Fruit fly (Drosophila melanogaster) whole organism, embryonic: ENCODE measurements around the gene CG42299.

Source experiments
- Bgb ChIP-seq: fragments of 200-800 bp; sonication (Bioruptor generic); IDR thresholded peaks from 2 replicates; pipeline ENCODE4 v1.3.6; 2022; ENCODE audit warnings: missing biosample characterization, missing genetic modification characterization; ENCODE audit not compliant: partially characterized antibody
- CG10267 ChIP-seq: fragments of 200-800 bp; sonication (Bioruptor generic); optimal IDR thresholded peaks from 2 replicates; lab custom pipeline; 2018; ENCODE audit warnings: missing biosample characterization, mild to moderate bottlenecking, missing genetic modification characterization, moderate library complexity
- CG11085 ChIP-seq: fragments of 200-800 bp; sonication (Bioruptor generic); IDR thresholded peaks from 2 replicates; pipeline ENCODE4 v1.3.6; 2022; ENCODE audit warnings: missing biosample characterization, missing genetic modification characterization
- CG11398 ChIP-seq: fragments of 200-800 bp; sonication (Bioruptor generic); optimal IDR thresholded peaks from 2 replicates; lab custom pipeline; 2016; ENCODE audit warnings: missing biosample characterization, missing genetic modification characterization
- CG11560 ChIP-seq: fragments of 200-800 bp; sonication (Bioruptor generic); IDR thresholded peaks from 3 replicates; pipeline ENCODE4 v1.3.6; 2022; ENCODE audit warnings: missing biosample characterization, missing genetic modification characterization
- CG13123 ChIP-seq: fragments of 200-800 bp; sonication (Bioruptor generic); optimal IDR thresholded peaks from 2 replicates; lab custom pipeline; 2016; ENCODE audit warnings: missing biosample characterization, missing genetic modification characterization
- CG13287 ChIP-seq: fragments of 200-800 bp; sonication (Bioruptor generic); IDR thresholded peaks from 2 replicates; pipeline ENCODE4 v1.3.6; 2022; ENCODE audit warnings: missing biosample characterization, missing genetic modification characterization; ENCODE audit not compliant: partially characterized antibody
- CG17568 ChIP-seq: fragments of 200-800 bp; sonication (Bioruptor generic); optimal IDR thresholded peaks from 2 replicates; lab custom pipeline; 2018; ENCODE audit warnings: missing biosample characterization, mild to moderate bottlenecking, missing genetic modification characterization, moderate library complexity
- CG31365 ChIP-seq: fragments of 200-800 bp; sonication (Bioruptor generic); optimal IDR thresholded peaks from 2 replicates; lab custom pipeline; 2018; ENCODE audit warnings: missing biosample characterization, mild to moderate bottlenecking, missing genetic modification characterization
- CG3726 ChIP-seq: fragments of 200-800 bp; sonication (Bioruptor generic); IDR thresholded peaks from 3 replicates; pipeline ENCODE4, ENCODE4 v1.3.6; 2022; ENCODE audit warnings: missing biosample characterization, missing genetic modification characterization
- CG4404 ChIP-seq: fragments of 200-800 bp; sonication (Bioruptor generic); IDR thresholded peaks from 2 replicates; pipeline ENCODE4 v1.3.6; 2022; ENCODE audit warnings: missing biosample characterization, missing genetic modification characterization
- CG7271 ChIP-seq: fragments of 200-800 bp; sonication (Bioruptor generic); optimal IDR thresholded peaks from 2 replicates; lab custom pipeline; 2018; ENCODE audit warnings: missing biosample characterization, mild to moderate bottlenecking, missing genetic modification characterization, moderate library complexity
- CG7556 ChIP-seq: fragments of 200-800 bp; sonication (Bioruptor generic); optimal IDR thresholded peaks from 2 replicates; lab custom pipeline; 2017; ENCODE audit warnings: missing biosample characterization, mild to moderate bottlenecking, missing genetic modification characterization
- CG7928 ChIP-seq: fragments of 200-800 bp; sonication (Bioruptor generic); optimal IDR thresholded peaks from 2 replicates; lab custom pipeline; 2017; ENCODE audit warnings: missing biosample characterization, mild to moderate bottlenecking, missing genetic modification characterization
- CG8089 ChIP-seq: fragments of 200-800 bp; sonication (Bioruptor generic); optimal IDR thresholded peaks from 3 replicates; lab custom pipeline; 2016; ENCODE audit warnings: missing biosample characterization, missing genetic modification characterization
- Chrac-16 ChIP-seq: fragments of 200-800 bp; sonication (Bioruptor generic); optimal IDR thresholded peaks from 3 replicates; lab custom pipeline; 2016; ENCODE audit warnings: missing biosample characterization, missing genetic modification characterization
- Dek ChIP-seq: fragments of 200-800 bp; sonication (Bioruptor generic); optimal IDR thresholded peaks from 3 replicates; lab custom pipeline; 2019; ENCODE audit warnings: missing biosample characterization, mild to moderate bottlenecking, missing genetic modification characterization, moderate library complexity
- Hand ChIP-seq: fragments of 200-800 bp; sonication (Bioruptor generic); optimal IDR thresholded peaks from 2 replicates; lab custom pipeline; 2017; ENCODE audit warnings: mild to moderate bottlenecking, missing biosample characterization, missing genetic modification reagents, missing genetic modification characterization
- Hr39 ChIP-seq: fragments of >200 bp; optimal IDR thresholded peaks from 2 replicates; lab custom pipeline; 2017
- Hr78 ChIP-seq, 2 experiments: fragments of 200-800 bp in 1 of 2; fragments of >200 bp in 1 of 2; sonication (Bioruptor generic) in 1 of 2; optimal IDR thresholded peaks; 2 replicates each; lab custom pipeline; 2017 to 2019; ENCODE audit warnings: missing biosample characterization in 2 of 2, missing genetic modification characterization in 2 of 2, mild to moderate bottlenecking in 1 of 2, moderate library complexity in 1 of 2
- NC2β ChIP-seq: fragments of 200-800 bp; sonication (Bioruptor generic); optimal IDR thresholded peaks from 2 replicates; lab custom pipeline; 2016; ENCODE audit warnings: missing biosample characterization, missing genetic modification characterization
- Nf-YA ChIP-seq: fragments of 200-800 bp; sonication (Bioruptor generic); IDR thresholded peaks from 2 replicates; pipeline ENCODE4 v1.3.6; 2022; ENCODE audit warnings: missing biosample characterization, missing genetic modification characterization
- Pdp1 ChIP-seq, 2 experiments: fragments of 200-800 bp; sonication (Bioruptor generic); optimal IDR thresholded peaks; 3 replicates each; lab custom pipeline; 2016; ENCODE audit warnings: missing biosample characterization in 2 of 2, missing genetic modification characterization in 2 of 2, mild to moderate bottlenecking in 1 of 2, moderate library complexity in 1 of 2
- Ssrp ChIP-seq: fragments of 200-800 bp; sonication (Bioruptor generic); optimal IDR thresholded peaks from 2 replicates; lab custom pipeline; 2018; ENCODE audit warnings: missing biosample characterization, mild to moderate bottlenecking, missing genetic modification characterization, moderate library complexity
- al ChIP-seq: fragments of 200-800 bp; sonication (Bioruptor generic); IDR thresholded peaks from 2 replicates; pipeline ENCODE4 v1.3.6; 2022; ENCODE audit warnings: missing biosample characterization, missing genetic modification characterization
- ash1 ChIP-seq: fragments of 200-800 bp; sonication (Bioruptor generic); optimal IDR thresholded peaks from 2 replicates; lab custom pipeline; 2018; ENCODE audit warnings: missing biosample characterization, mild to moderate bottlenecking, missing genetic modification characterization
- bigmax ChIP-seq: fragments of 200-800 bp; sonication (Bioruptor generic); optimal IDR thresholded peaks from 2 replicates; lab custom pipeline; 2018; ENCODE audit warnings: missing biosample characterization, mild to moderate bottlenecking, missing genetic modification characterization
- crp ChIP-seq, 2 experiments: fragments of 200-800 bp; sonication (Bioruptor generic); optimal IDR thresholded peaks; 2 replicates in 1 of 2; 3 replicates in 1 of 2; lab custom pipeline; 2017; ENCODE audit warnings: missing biosample characterization in 2 of 2, missing genetic modification characterization in 2 of 2, mild to moderate bottlenecking in 1 of 2, moderate library complexity in 1 of 2
- danr ChIP-seq: fragments of 200-800 bp; sonication (Bioruptor generic); IDR thresholded peaks from 2 replicates; pipeline ENCODE4 v1.3.6; 2022; ENCODE audit warnings: missing biosample characterization, missing genetic modification characterization
- disco-r ChIP-seq: fragments of 200-800 bp; sonication (Bioruptor generic); optimal IDR thresholded peaks from 2 replicates; lab custom pipeline; 2016; ENCODE audit warnings: missing biosample characterization, missing genetic modification characterization
- dm ChIP-seq: fragments of 200-800 bp; sonication (Bioruptor generic); optimal IDR thresholded peaks from 3 replicates; lab custom pipeline; 2016; ENCODE audit warnings: missing biosample characterization, missing genetic modification characterization
- dmrt99B ChIP-seq: fragments of 200-800 bp; sonication (Bioruptor generic); optimal IDR thresholded peaks from 2 replicates; lab custom pipeline; 2018; ENCODE audit warnings: missing biosample characterization, mild to moderate bottlenecking, missing genetic modification characterization, moderate library complexity
- fd96Cb ChIP-seq: fragments of 200-800 bp; sonication (Bioruptor generic); optimal IDR thresholded peaks from 2 replicates; lab custom pipeline; 2018; ENCODE audit warnings: missing biosample characterization, mild to moderate bottlenecking, missing genetic modification characterization, moderate library complexity
- grn ChIP-seq: fragments of 200-800 bp; sonication (Bioruptor generic); optimal IDR thresholded peaks from 3 replicates; lab custom pipeline; 2017; ENCODE audit warnings: missing biosample characterization, missing genetic modification characterization
- gro ChIP-seq: fragments of 200-800 bp; sonication (Bioruptor generic); optimal IDR thresholded peaks from 2 replicates; lab custom pipeline; 2016; ENCODE audit warnings: missing biosample characterization, missing genetic modification characterization
- inv ChIP-seq: fragments of 200-800 bp; sonication (Bioruptor generic); IDR thresholded peaks from 2 replicates; pipeline ENCODE4 v1.3.6; 2022; ENCODE audit warnings: missing biosample characterization, missing genetic modification characterization; ENCODE audit not compliant: partially characterized antibody
- jumu ChIP-seq: fragments of 200-800 bp; sonication (Bioruptor generic); optimal IDR thresholded peaks from 3 replicates; lab custom pipeline; 2016; ENCODE audit warnings: missing biosample characterization, missing genetic modification characterization
- pb ChIP-seq: fragments of 200-800 bp; sonication (Bioruptor generic); optimal IDR thresholded peaks from 3 replicates; lab custom pipeline; 2016; ENCODE audit warnings: missing biosample characterization, missing genetic modification characterization
- pita ChIP-seq: fragments of 200-800 bp; sonication (Bioruptor generic); optimal IDR thresholded peaks from 2 replicates; lab custom pipeline; 2017; ENCODE audit warnings: missing biosample characterization, mild to moderate bottlenecking, missing genetic modification characterization
- rib ChIP-seq: fragments of 200-800 bp; sonication (Bioruptor generic); IDR thresholded peaks from 2 replicates; pipeline ENCODE4 v1.3.6; 2022; ENCODE audit warnings: missing biosample characterization, missing genetic modification characterization
- sd ChIP-seq: fragments of 200-800 bp; sonication (Bioruptor generic); optimal IDR thresholded peaks from 3 replicates; lab custom pipeline; 2018; ENCODE audit warnings: missing biosample characterization, mild to moderate bottlenecking, missing genetic modification characterization, moderate library complexity
- tll ChIP-seq, 2 experiments: fragments of 200-800 bp in 1 of 2; fragments of >200 bp in 1 of 2; sonication (Bioruptor generic) in 1 of 2; optimal IDR thresholded peaks; 2 replicates each; lab custom pipeline; 2017 to 2019; ENCODE audit warnings: missing biosample characterization in 2 of 2, missing genetic modification characterization in 2 of 2, mild to moderate bottlenecking in 1 of 2, moderate library complexity in 1 of 2
- ttk ChIP-seq: fragments of 200-800 bp; sonication (Bioruptor generic); IDR thresholded peaks from 2 replicates; pipeline ENCODE4 v2.1.2; 2022; ENCODE audit warnings: missing biosample characterization, missing genetic modification characterization
- twi ChIP-seq: fragments of 200-800 bp; optimal IDR thresholded peaks from 2 replicates; lab custom pipeline; 2019; ENCODE audit warnings: missing biosample characterization, mild to moderate bottlenecking, missing genetic modification characterization, moderate library complexity
- tx ChIP-seq: fragments of 200-800 bp; sonication (Bioruptor generic); optimal IDR thresholded peaks from 2 replicates; lab custom pipeline; 2016; ENCODE audit warnings: missing biosample characterization, missing genetic modification characterization
- usp ChIP-seq: fragments of >200 bp; optimal IDR thresholded peaks from 2 replicates; lab custom pipeline; 2017; ENCODE audit warnings: missing biosample characterization, missing genetic modification characterization
- vnd ChIP-seq: fragments of 200-800 bp; sonication (Bioruptor generic); IDR thresholded peaks from 3 replicates; pipeline ENCODE4 v1.3.6; 2022; ENCODE audit warnings: missing biosample characterization, missing genetic modification characterization; ENCODE audit not compliant: partially characterized antibody
- yki ChIP-seq: fragments of >200 bp; optimal IDR thresholded peaks from 3 replicates; lab custom pipeline; 2018
- zf30C ChIP-seq: fragments of 200-800 bp; sonication (Bioruptor generic); optimal IDR thresholded peaks from 3 replicates; lab custom pipeline; 2018; ENCODE audit warnings: missing biosample characterization, mild to moderate bottlenecking, missing genetic modification characterization

Gene CG42299

dm6 chrX:15618953-15619630, 43.6 kb upstream of the CG42299 start (continued):
- TF ChIP-seq Chrac-16 (GFP tag; lab: Kevin White, UChicago) (peak; percentile 80), zf30C (GFP tag; lab: Kevin White, UChicago) (peak; percentile 66), grn (GFP tag; lab: Kevin White, UChicago) (peak; percentile 88), CG8089 (GFP tag; lab: Kevin White, UChicago) (peak; percentile 72), sd (tag; lab: Kevin White, UChicago) (peak; percentile 31), vnd (no peak), bigmax (GFP tag; lab: Kevin White, UChicago) (no peak), tx (GFP tag; lab: Kevin White, UChicago) (peak; percentile 52), CG31365 (tag; lab: Kevin White, UChicago) (peak; percentile 52), Pdp1 (GFP tag; optimal IDR thresholded peaks at IDR 0.05; lab: Kevin White, UChicago) (peak; percentile 61 to 67), gro (GFP tag; lab: Kevin White, UChicago) (peak; percentile 13), Hr39 (lab: Kevin White, UChicago) (no peak), twi (tag; lab: Kevin White, UChicago) (peak; percentile 75), Hr78 (GFP tag; optimal IDR thresholded peaks at IDR 0.05; lab: Kevin White, UChicago) (no peak), pita (GFP tag; lab: Kevin White, UChicago) (no peak), crp (GFP tag; optimal IDR thresholded peaks at IDR 0.05; lab: Kevin White, UChicago) (peak in 1 of 2 experiments; percentile 25), tll (GFP tag; optimal IDR thresholded peaks at IDR 0.05; lab: Kevin White, UChicago) (no peak), CG7556 (GFP tag; lab: Kevin White, UChicago) (peak; percentile 74), ttk (GFP tag; lab: Robert Waterston, UW) (peak; percentile 78), CG11560 (tag; lab: Robert Waterston, UW) (peak; percentile 53; the same call in 2 of the 3 replicates), al (GFP tag; lab: Robert Waterston, UW) (0 out of 2 replicates have a peak, but pooled peaks have one; percentile 44), Nf-YA (peak; percentile 54), danr (GFP tag; lab: Robert Waterston, UW) (peak; percentile 61), ash1 (GFP tag; lab: Kevin White, UChicago) (no peak), usp (GFP tag; lab: Kevin White, UChicago) (no peak), CG3726 (peak; percentile 73; the same call in 2 of the 3 replicates), CG13123 (GFP tag; lab: Kevin White, UChicago) (peak; percentile 65), CG7928 (GFP tag; lab: Kevin White, UChicago) (no peak), disco-r (GFP tag; lab: Kevin White, UChicago) (peak; percentile 25), Hand (peak; percentile 30), Ssrp (peak; percentile 78), dmrt99B (tag; lab: Kevin White, UChicago) (peak; percentile 86), CG11398 (peak; percentile 62), fd96Cb (tag; lab: Kevin White, UChicago) (peak; percentile 86), Dek (tag; lab: Kevin White, UChicago) (peak; percentile 61), yki (lab: Kevin White, UChicago) (no peak), dm (GFP tag; lab: Kevin White, UChicago) (peak; percentile 27), Bgb (GFP tag; lab: Robert Waterston, UW) (no peak), rib (GFP tag; lab: Robert Waterston, UW) (no peak), inv (GFP tag; lab: Robert Waterston, UW) (no peak), CG4404 (peak; percentile 52), CG13287 (GFP tag; lab: Robert Waterston, UW) (no peak), CG10267 (tag; lab: Kevin White, UChicago) (peak; percentile 53), jumu (peak; percentile 77), CG7271 (tag; lab: Kevin White, UChicago) (no peak), CG11085 (GFP tag; lab: Robert Waterston, UW) (0 out of 2 replicates have a peak, but pooled peaks have one; percentile 44), pb (peak; percentile 55), CG17568 (GFP tag; lab: Kevin White, UChicago) (peak; percentile 49), NC2β (GFP tag; lab: Kevin White, UChicago) (peak; percentile 33)
